Worm (Caenorhabditis elegans) whole organism, early embryonic: Measurements from ENCODE around the gene C39E9.8.

Source experiments
- B0310.2 ChIP-seq: sonication (generic microtip); optimal IDR thresholded peaks from 2 replicates; lab custom pipeline; 2016; ENCODE audit warnings: mild to moderate bottlenecking, missing genetic modification characterization, missing compliant biosample characterization
- F13C5.2 ChIP-seq: sonication (generic microtip); optimal IDR thresholded peaks from 2 replicates; lab custom pipeline; 2017; ENCODE audit warnings: mild to moderate bottlenecking, missing genetic modification characterization, inconsistent platforms, missing compliant biosample characterization
- aly-1 ChIP-seq: sonication (generic microtip); optimal IDR thresholded peaks from 2 replicates; lab custom pipeline; 2016; ENCODE audit warnings: missing genetic modification characterization, missing compliant biosample characterization
- ama-1 ChIP-seq: fragments of 150-350 bp; optimal IDR thresholded peaks from 2 replicates; lab custom pipeline; 2014
- ceh-13 ChIP-seq: fragments of 200-800 bp; sonication (Bioruptor generic); optimal IDR thresholded peaks from 2 replicates; lab custom pipeline; 2018; ENCODE audit warnings: mild to moderate bottlenecking, missing genetic modification characterization, missing compliant biosample characterization
- ceh-36 ChIP-seq: sonication (generic microtip); optimal IDR thresholded peaks from 2 replicates; lab custom pipeline; 2016; ENCODE audit warnings: missing genetic modification characterization, inconsistent platforms, missing compliant biosample characterization
- ets-7 ChIP-seq: sonication (generic microtip); optimal IDR thresholded peaks from 2 replicates; lab custom pipeline; 2016; ENCODE audit warnings: missing genotype, missing genetic modification characterization, missing compliant biosample characterization
- flt-1 ChIP-seq: fragments of 200-800 bp; sonication (Bioruptor generic); IDR thresholded peaks from 2 replicates; pipeline ENCODE4 v1.3.6; 2022; ENCODE audit warnings: missing genetic modification characterization, missing compliant biosample characterization
- hmbx-1 ChIP-seq: sonication (generic microtip); optimal IDR thresholded peaks from 2 replicates; lab custom pipeline; 2016; ENCODE audit warnings: mild to moderate bottlenecking, missing genetic modification characterization, missing compliant biosample characterization
- hmg-4 ChIP-seq: fragments of 200-800 bp; sonication (Bioruptor generic); optimal IDR thresholded peaks from 2 replicates; lab custom pipeline; 2018; ENCODE audit warnings: mild to moderate bottlenecking, missing genetic modification characterization, missing compliant biosample characterization
- hnd-1 ChIP-seq: sonication (generic microtip); optimal IDR thresholded peaks from 2 replicates; lab custom pipeline; 2016; ENCODE audit warnings: missing genetic modification characterization, missing compliant biosample characterization
- pes-1 ChIP-seq: fragments of 200-800 bp; sonication (Bioruptor generic); IDR thresholded peaks from 2 replicates; pipeline ENCODE4 v1.3.6; 2022; ENCODE audit warnings: missing genetic modification reagents, missing genetic modification characterization, missing compliant biosample characterization
- scrt-1 ChIP-seq: fragments of 200-800 bp; sonication (Bioruptor generic); IDR thresholded peaks from 2 replicates; pipeline ENCODE4 v1.3.6; 2022; ENCODE audit warnings: missing genetic modification characterization, missing compliant biosample characterization
- sea-1 ChIP-seq: fragments of 200-800 bp; sonication (Bioruptor generic); conservative IDR thresholded peaks from 2 replicates; pipeline ENCODE4 v1.3.6; 2022; ENCODE audit warnings: missing genetic modification characterization, missing compliant biosample characterization
- tbx-11 ChIP-seq: fragments of 200-800 bp; sonication (Bioruptor generic); IDR thresholded peaks from 2 replicates; pipeline ENCODE4 v1.3.6; 2022; ENCODE audit warnings: missing genetic modification characterization, missing compliant biosample characterization
- tbx-37 ChIP-seq: fragments of 200-800 bp; sonication (Bioruptor generic); conservative IDR thresholded peaks from 2 replicates; pipeline ENCODE4 v1.3.6; 2022; ENCODE audit warnings: missing genetic modification reagents, missing genetic modification characterization, missing compliant biosample characterization
- tra-4 ChIP-seq: sonication (generic microtip); optimal IDR thresholded peaks from 2 replicates; lab custom pipeline; 2017; ENCODE audit warnings: missing genetic modification characterization, missing compliant biosample characterization

C39E9.8 gene

ce11 chrIV:13038888-13039287, 40.4 kb upstream of the C39E9.8 start, which contains the start of gene F49E11.2:
F49E11.2 (minus strand) TSS chrIV:13038988.
- no peak for TF ChIP-seq tra-4 (tag; lab: Kevin White, UChicago)

- no peak for TF ChIP-seq hmbx-1 (tag; lab: Kevin White, UChicago)
- TF ChIP-seq ceh-13 (GFP tag; lab: Kevin White, UChicago) = no peak
- TF ChIP-seq scrt-1 (GFP tag; lab: Robert Waterston, UW) = no peak
Measured at ce11 chrIV:13041486-13041885, 37.8 kb upstream of the C39E9.8 start.

ce11 chrIV:13042091-13042490, 37.2 kb upstream of the C39E9.8 start, which contains the start of gene amt-2:
amt-2 (plus strand) TSS chrIV:13042391.
- TF ChIP-seq ceh-13 (GFP tag; lab: Kevin White, UChicago) (no peak), flt-1 (no peak), ama-1 (no peak), aly-1 (no peak), F13C5.2 (tag; lab: Kevin White, UChicago) (no peak), sea-1 (GFP tag; lab: Robert Waterston, UW) (no peak), hnd-1 (tag; lab: Kevin White, UChicago) (no peak), hmbx-1 (tag; lab: Kevin White, UChicago) (no peak), tra-4 (tag; lab: Kevin White, UChicago) (no peak), B0310.2 (tag; lab: Kevin White, UChicago) (no peak), pes-1 (GFP tag; lab: Robert Waterston, UW) (no peak), tbx-11 (GFP tag; lab: Robert Waterston, UW) (no peak), ets-7 (tag; lab: Kevin White, UChicago) (no peak), ceh-36 (tag; lab: Kevin White, UChicago) (no peak), hmg-4 (GFP tag; lab: Kevin White, UChicago) (no peak), scrt-1 (GFP tag; lab: Robert Waterston, UW) (no peak), tbx-37 (no peak)

ce11 chrIV:13044980-13045379, 34.3 kb upstream of the C39E9.8 start:
- TF ChIP-seq F13C5.2 (tag; lab: Kevin White, UChicago) = no peak
- TF ChIP-seq B0310.2 (tag; lab: Kevin White, UChicago) = no peak
- TF ChIP-seq pes-1 (GFP tag; lab: Robert Waterston, UW) = no peak
- TF ChIP-seq scrt-1 (GFP tag; lab: Robert Waterston, UW) = no peak
- no peak for TF ChIP-seq ets-7 (tag; lab: Kevin White, UChicago)
- no peak for TF ChIP-seq tra-4 (tag; lab: Kevin White, UChicago)
- no peak for TF ChIP-seq ceh-36 (tag; lab: Kevin White, UChicago)

ce11 chrIV:13046848-13047247, 32.4 kb upstream of the C39E9.8 start, which contains the start of gene scl-9:
scl-9 (plus strand) TSS chrIV:13047148.
- TF ChIP-seq ceh-13 (GFP tag; lab: Kevin White, UChicago) (no peak), tra-4 (tag; lab: Kevin White, UChicago) (no peak), hmg-4 (GFP tag; lab: Kevin White, UChicago) (no peak), scrt-1 (GFP tag; lab: Robert Waterston, UW) (no peak)

ce11 chrIV:13048157-13048556, 31.1 kb upstream of the C39E9.8 start, which contains the start of gene scl-10:
scl-10 (plus strand) TSS chrIV:13048457.
- TF ChIP-seq sea-1 (GFP tag; lab: Robert Waterston, UW) (no peak), hnd-1 (tag; lab: Kevin White, UChicago) (no peak), tbx-37 (no peak)

- TF ChIP-seq hmbx-1 (tag; lab: Kevin White, UChicago) (no peak), ceh-36 (tag; lab: Kevin White, UChicago) (no peak), hnd-1 (tag; lab: Kevin White, UChicago) (no peak), ceh-13 (GFP tag; lab: Kevin White, UChicago) (no peak), tbx-37 (no peak)
Measured at ce11 chrIV:13051073-13051472, 28.2 kb upstream of the C39E9.8 start, which contains the start of gene scl-11. scl-11 (plus strand) TSS chrIV:13051373.

ce11 chrIV:13052568-13052967, 26.7 kb upstream of the C39E9.8 start, which contains the start of gene F49E11.7:
F49E11.7 (plus strand) TSS chrIV:13052868.
- TF ChIP-seq ceh-13 (GFP tag; lab: Kevin White, UChicago) (no peak), tbx-11 (GFP tag; lab: Robert Waterston, UW) (no peak), ets-7 (tag; lab: Kevin White, UChicago) (no peak), F13C5.2 (tag; lab: Kevin White, UChicago) (no peak), tbx-37 (no peak), hmbx-1 (tag; lab: Kevin White, UChicago) (no peak), hmg-4 (GFP tag; lab: Kevin White, UChicago) (no peak), ama-1 (no peak), tra-4 (tag; lab: Kevin White, UChicago) (no peak), B0310.2 (tag; lab: Kevin White, UChicago) (no peak), aly-1 (no peak), flt-1 (no peak)

ce11 chrIV:13056026-13056425, 23.2 kb upstream of the C39E9.8 start, which contains the start of gene scl-1:
scl-1 (plus strand) TSS chrIV:13056326.
- TF ChIP-seq flt-1 = no peak
- TF ChIP-seq aly-1 = no peak
- no peak for TF ChIP-seq tra-4 (tag; lab: Kevin White, UChicago)
- TF ChIP-seq tbx-37 = no peak
- TF ChIP-seq ceh-36 (tag; lab: Kevin White, UChicago) = no peak
- no peak for TF ChIP-seq ama-1
- TF ChIP-seq F13C5.2 (tag; lab: Kevin White, UChicago) = no peak
- no peak for TF ChIP-seq B0310.2 (tag; lab: Kevin White, UChicago)
- no peak for TF ChIP-seq ceh-13 (GFP tag; lab: Kevin White, UChicago)
- TF ChIP-seq scrt-1 (GFP tag; lab: Robert Waterston, UW) = no peak
- no peak for TF ChIP-seq tbx-11 (GFP tag; lab: Robert Waterston, UW)
